Fruit fly (Drosophila melanogaster): ENCODE data around the gene Atac3.
A peak's percentile ranks its signal among the peaks of the same experiment; 100 is the strongest.

Atac3 gene

dm6 chr3L:347641-348405, 20.0 kb upstream of the Atac3 start (continued):
- TF ChIP-seq CG1792 (GFP tag; optimal IDR thresholded peaks at IDR 0.05), result peak; percentile 61
- peak; percentile 65 for TF ChIP-seq ssp (GFP tag; IDR thresholded peaks at IDR 0.05)
- TF ChIP-seq ERR (GFP tag; optimal IDR thresholded peaks at IDR 0.05), result no peak
- no peak for TF ChIP-seq luna (GFP tag; optimal IDR thresholded peaks at IDR 0.05)
- no peak for TF ChIP-seq B-H2 (GFP tag; optimal IDR thresholded peaks at IDR 0.05)
- peak; percentile 70 for TF ChIP-seq CG10654 (GFP tag; optimal IDR thresholded peaks at IDR 0.05)
- TF ChIP-seq Side (GFP tag; optimal IDR thresholded peaks at IDR 0.05), result peak; percentile 69
- TF ChIP-seq ro (GFP tag; IDR thresholded peaks at IDR 0.05), result 0 out of 2 replicates have a peak, but pooled peaks have one; percentile 18
- peak; percentile 67 for TF ChIP-seq Camta (GFP tag; optimal IDR thresholded peaks at IDR 0.05)
- TF ChIP-seq CG17568 (GFP tag; optimal IDR thresholded peaks at IDR 0.05), result peak; percentile 34
- TF ChIP-seq CG17829 (tag; optimal IDR thresholded peaks at IDR 0.05), result peak; percentile 81
- peak; percentile 69 for TF ChIP-seq CG6254 (GFP tag; optimal IDR thresholded peaks at IDR 0.05)
- peak; percentile 44; the same call in 1 of the 2 replicates for TF ChIP-seq CG14014 (GFP tag; IDR thresholded peaks at IDR 0.05)
- TF ChIP-seq pzg (GFP tag; optimal IDR thresholded peaks at IDR 0.05), result no peak
- peak; percentile 81 for TF ChIP-seq CG12236 (GFP tag; optimal IDR thresholded peaks at IDR 0.05)
- peak; percentile 55 for TF ChIP-seq Bdp1 (GFP tag; optimal IDR thresholded peaks at IDR 0.05)
- TF ChIP-seq Dip2 (GFP tag; IDR thresholded peaks at IDR 0.05), result no peak
- peak; percentile 27 for TF ChIP-seq Sry-β (GFP tag; optimal IDR thresholded peaks at IDR 0.05)
- TF ChIP-seq CG7357 (GFP tag; IDR thresholded peaks at IDR 0.05), result no peak
- TF ChIP-seq aop (GFP tag; IDR thresholded peaks at IDR 0.05), result no peak
- no peak for TF ChIP-seq Jarid2 (GFP tag; optimal IDR thresholded peaks at IDR 0.05)
- no peak for TF ChIP-seq BtbVII (GFP tag; optimal IDR thresholded peaks at IDR 0.05)
- TF ChIP-seq CG2199 (GFP tag; IDR thresholded peaks at IDR 0.05), result no peak
- TF ChIP-seq Six4 (GFP tag; optimal IDR thresholded peaks at IDR 0.05), result peak; percentile 67
- peak; percentile 77 for TF ChIP-seq Oli (tag; optimal IDR thresholded peaks at IDR 0.05)
- peak; percentile 76 for TF ChIP-seq tin (GFP tag; optimal IDR thresholded peaks at IDR 0.05)

dm6 chr3L:346656-347640, 19.2 kb upstream of the Atac3 start, which contains the start of gene mth:
Gene mth, minus strand, starts transcription at chr3L:346957.
- peak; percentile 32 for TF ChIP-seq HLH54F (GFP tag; optimal IDR thresholded peaks at IDR 0.05)
- no peak for TF ChIP-seq h (optimal IDR thresholded peaks at IDR 0.05)
- peak; percentile 77 for TF ChIP-seq trem (tag; optimal IDR thresholded peaks at IDR 0.05)
- TF ChIP-seq salm (tag; optimal IDR thresholded peaks at IDR 0.05), result no peak
- no peak for TF ChIP-seq run (tag; optimal IDR thresholded peaks at IDR 0.05)
- TF ChIP-seq disco-r (GFP tag; optimal IDR thresholded peaks at IDR 0.05), result no peak
- TF ChIP-seq CG7556 (GFP tag; optimal IDR thresholded peaks at IDR 0.05), result no peak
- peak; percentile 99 for TF ChIP-seq Dll (GFP tag; IDR thresholded peaks at IDR 0.05; ENCODE audit: partially characterized antibody)
- TF ChIP-seq slou (GFP tag; optimal IDR thresholded peaks at IDR 0.05), result no peak
- peak; percentile 21 for TF ChIP-seq tin (GFP tag; optimal IDR thresholded peaks at IDR 0.05)
- peak; percentile 27; the same call in 1 of the 2 replicates for TF ChIP-seq stc (GFP tag; IDR thresholded peaks at IDR 0.05)
- no peak for TF ChIP-seq kah (GFP tag; optimal IDR thresholded peaks at IDR 0.05)
- TF ChIP-seq mam (GFP tag; optimal IDR thresholded peaks at IDR 0.05), result peak; percentile 77
- no peak for TF ChIP-seq ac (GFP tag; optimal IDR thresholded peaks at IDR 0.05)
- TF ChIP-seq CG13287 (GFP tag; IDR thresholded peaks at IDR 0.05; ENCODE audit: partially characterized antibody), result peak; percentile 99
- no peak for TF ChIP-seq CG34376 (GFP tag; optimal IDR thresholded peaks at IDR 0.05)
- no peak for TF ChIP-seq CG32772 (GFP tag; IDR thresholded peaks at IDR 0.05)
- TF ChIP-seq Camta (GFP tag; optimal IDR thresholded peaks at IDR 0.05), result peak; percentile 56
- peak; percentile 77 for TF ChIP-seq Ets97D (GFP tag; optimal IDR thresholded peaks at IDR 0.05)
- TF ChIP-seq CG9437 (GFP tag; optimal IDR thresholded peaks at IDR 0.05), result peak; percentile 89
- TF ChIP-seq az2 (GFP tag; optimal IDR thresholded peaks at IDR 0.05), result peak; percentile 42
- peak; percentile 67 for TF ChIP-seq CG15601 (tag; optimal IDR thresholded peaks at IDR 0.05)
- TF ChIP-seq tap (tag; optimal IDR thresholded peaks at IDR 0.05), result no peak
- TF ChIP-seq slbo (GFP tag; IDR thresholded peaks at IDR 0.05), result peak; percentile 53
